Fruit fly (Drosophila melanogaster) whole organism, adult: ENCODE measurements around the gene Sf3a1.
A peak's percentile ranks its signal among the peaks of the same experiment; 100 is the strongest.

Experiments
- CG11617 ChIP-seq: fragments of 200-800 bp; sonication (Bioruptor generic); optimal IDR thresholded peaks from 2 replicates; lab custom pipeline; 2017; ENCODE audit warnings: mild to moderate bottlenecking, missing biosample characterization, missing genetic modification reagents, missing genetic modification characterization
- CG12768 ChIP-seq: fragments of 200-800 bp; sonication (Bioruptor generic); optimal IDR thresholded peaks from 2 replicates; lab custom pipeline; 2017; ENCODE audit warnings: missing biosample characterization, missing genetic modification characterization, mild to moderate bottlenecking, moderate library complexity, missing genetic modification reagents
- CG14711 ChIP-seq: fragments of 200-800 bp; sonication (Bioruptor generic); optimal IDR thresholded peaks from 2 replicates; lab custom pipeline; 2018; ENCODE audit warnings: missing biosample characterization, mild to moderate bottlenecking, missing genetic modification characterization, moderate library complexity
- CG1620 ChIP-seq: fragments of 200-800 bp; sonication (Bioruptor generic); optimal IDR thresholded peaks from 2 replicates; lab custom pipeline; 2016; ENCODE audit warnings: missing biosample characterization, missing genetic modification characterization
- CG33017 ChIP-seq: fragments of 200-800 bp; sonication (Bioruptor generic); optimal IDR thresholded peaks from 2 replicates; lab custom pipeline; 2018; ENCODE audit warnings: missing biosample characterization, mild to moderate bottlenecking, missing genetic modification characterization, moderate library complexity
- CG5204 ChIP-seq: fragments of 200-800 bp; sonication (Bioruptor generic); optimal IDR thresholded peaks from 2 replicates; lab custom pipeline; 2016; ENCODE audit warnings: missing biosample characterization, missing genetic modification characterization
- CG7045 ChIP-seq: fragments of 200-800 bp; sonication (Bioruptor generic); optimal IDR thresholded peaks from 2 replicates; lab custom pipeline; 2017; ENCODE audit warnings: missing biosample characterization, mild to moderate bottlenecking, missing genetic modification characterization
- CG7101 ChIP-seq: fragments of 200-800 bp; sonication (Bioruptor generic); optimal IDR thresholded peaks from 2 replicates; lab custom pipeline; 2018; ENCODE audit warnings: missing biosample characterization, mild to moderate bottlenecking, missing genetic modification characterization, moderate library complexity
- Clk ChIP-seq: fragments of 200-800 bp; sonication (Bioruptor generic); optimal IDR thresholded peaks from 2 replicates; lab custom pipeline; 2017; ENCODE audit warnings: missing biosample characterization, missing genetic modification characterization
- Crg-1 ChIP-seq: fragments of 200-800 bp; sonication (Bioruptor generic); optimal IDR thresholded peaks from 2 replicates; lab custom pipeline; 2016; ENCODE audit warnings: missing biosample characterization, missing genetic modification characterization
- Hr96 ChIP-seq: fragments of 200-800 bp; sonication (Bioruptor generic); optimal IDR thresholded peaks from 2 replicates; lab custom pipeline; 2016; ENCODE audit warnings: missing biosample characterization, missing genetic modification characterization
- Mnt ChIP-seq: fragments of 200-800 bp; sonication (Bioruptor generic); optimal IDR thresholded peaks from 2 replicates; lab custom pipeline; 2016; ENCODE audit warnings: missing biosample characterization, mild to moderate bottlenecking, missing genetic modification characterization
- bab1 ChIP-seq: fragments of 200-800 bp; sonication (Bioruptor generic); optimal IDR thresholded peaks from 3 replicates; lab custom pipeline; 2019; ENCODE audit warnings: missing biosample characterization, mild to moderate bottlenecking, missing genetic modification characterization, moderate library complexity
- cic ChIP-seq: fragments of 200-800 bp; sonication (Bioruptor generic); optimal IDR thresholded peaks from 2 replicates; lab custom pipeline; 2017; ENCODE audit warnings: missing biosample characterization, mild to moderate bottlenecking, missing genetic modification characterization, moderate library complexity
- cnc ChIP-seq, 2 experiments: fragments of >200 bp; optimal IDR thresholded peaks; 2 replicates each; lab custom pipeline; 2017
- kay ChIP-seq: fragments of 200-800 bp; sonication (Bioruptor generic); peaks from one replicate; lab custom pipeline; 2016; ENCODE audit warnings: missing biosample characterization, missing genetic modification characterization, borderline replicate concordance
- ovo ChIP-seq: fragments of 200-800 bp; sonication (Bioruptor generic); optimal IDR thresholded peaks from 2 replicates; lab custom pipeline; 2016; ENCODE audit warnings: missing biosample characterization, missing genetic modification characterization
- pad ChIP-seq: fragments of 200-800 bp; sonication (Bioruptor generic); optimal IDR thresholded peaks from 3 replicates; lab custom pipeline; 2017; ENCODE audit warnings: missing biosample characterization, missing genetic modification characterization, mild to moderate bottlenecking, moderate library complexity, missing genetic modification reagents
- tj ChIP-seq: fragments of 200-800 bp; sonication (Bioruptor generic); optimal IDR thresholded peaks from 3 replicates; lab custom pipeline; 2017; ENCODE audit warnings: missing biosample characterization, mild to moderate bottlenecking, missing genetic modification characterization, moderate library complexity
- toe ChIP-seq: fragments of 200-800 bp; sonication (Bioruptor generic); optimal IDR thresholded peaks from 2 replicates; lab custom pipeline; 2016; ENCODE audit warnings: missing biosample characterization, missing genetic modification characterization

Sf3a1 gene

DNA sequence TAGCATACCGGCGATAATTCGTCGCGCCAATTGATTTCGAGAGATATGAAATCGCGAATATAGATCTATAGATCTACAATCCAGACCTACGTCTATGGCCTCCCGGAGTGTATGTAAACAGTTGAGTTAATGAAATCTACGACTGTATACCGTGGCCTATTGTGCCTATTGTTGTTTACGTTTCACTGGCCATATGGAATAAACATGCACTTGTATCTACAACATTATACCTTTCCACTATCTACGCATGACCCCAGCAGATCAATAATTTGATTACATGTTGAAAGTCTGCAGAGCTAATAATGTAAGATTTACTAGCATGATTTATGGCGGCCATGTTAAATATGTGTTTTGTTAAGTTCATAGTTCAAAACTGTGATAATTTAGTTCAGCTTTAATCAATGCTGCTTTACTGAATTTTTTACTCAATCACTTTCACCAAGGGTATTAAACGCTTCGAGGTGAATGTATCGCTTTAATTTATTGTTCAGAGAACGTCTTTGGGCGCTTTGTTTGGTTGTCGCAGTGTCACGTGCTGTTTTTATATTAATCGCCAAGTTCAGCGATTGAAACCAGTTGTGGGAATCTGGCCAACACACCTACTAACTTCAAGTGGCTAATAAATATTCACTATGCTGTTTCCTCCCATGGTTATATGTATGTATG, 21.1 kb downstream of the Sf3a1 start:
- TF ChIP-seq Hr96 (GFP tag; lab: Kevin White, UChicago): no peak
- peak; percentile 2 for TF ChIP-seq CG7101 (tag; lab: Kevin White, UChicago)
- TF ChIP-seq kay (GFP tag; lab: Kevin White, UChicago): peak; percentile 53
- no peak for TF ChIP-seq cnc (optimal IDR thresholded peaks at IDR 0.05; lab: Kevin White, UChicago)

DNA sequence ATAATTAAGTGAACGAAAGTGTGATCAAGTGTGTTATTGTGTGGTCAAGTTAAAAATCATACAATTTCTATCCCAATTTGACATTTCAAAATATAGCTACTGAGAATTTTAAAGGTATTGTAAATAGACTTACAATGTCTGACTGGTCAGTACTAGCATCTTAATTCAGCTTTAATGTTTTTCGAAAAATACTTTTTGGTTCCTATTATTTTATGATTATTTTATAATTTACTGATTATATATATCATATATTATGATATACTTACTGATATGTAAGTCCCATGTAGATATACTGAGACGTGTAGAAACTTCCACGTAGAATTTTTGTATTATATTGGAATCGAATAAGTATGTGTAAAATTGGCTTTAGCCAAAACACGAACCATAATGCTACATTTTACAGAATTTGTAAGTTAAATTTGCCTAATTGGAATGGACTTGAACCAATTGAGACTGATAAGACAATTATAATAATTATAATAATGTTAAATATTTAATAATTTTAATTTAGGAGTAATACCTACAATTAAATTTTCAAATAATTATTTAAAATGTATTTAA, 24.3 kb downstream of the Sf3a1 start, which contains the start of gene Actn3:
Gene Actn3 (minus strand): TSS at position 51 of the 561 bp plus-strand sequence.
- TF ChIP-seq Crg-1 (GFP tag; lab: Kevin White, UChicago) (no peak), CG11617 (GFP tag; lab: Kevin White, UChicago) (no peak), CG12768 (no peak), CG33017 (tag; lab: Kevin White, UChicago) (no peak), pad (GFP tag; lab: Kevin White, UChicago) (no peak), Hr96 (GFP tag; lab: Kevin White, UChicago) (no peak), kay (GFP tag; lab: Kevin White, UChicago) (no peak), tj (GFP tag; lab: Kevin White, UChicago) (no peak), Mnt (GFP tag; lab: Kevin White, UChicago) (no peak), CG5204 (GFP tag; lab: Kevin White, UChicago) (no peak), CG7045 (no peak)

DNA sequence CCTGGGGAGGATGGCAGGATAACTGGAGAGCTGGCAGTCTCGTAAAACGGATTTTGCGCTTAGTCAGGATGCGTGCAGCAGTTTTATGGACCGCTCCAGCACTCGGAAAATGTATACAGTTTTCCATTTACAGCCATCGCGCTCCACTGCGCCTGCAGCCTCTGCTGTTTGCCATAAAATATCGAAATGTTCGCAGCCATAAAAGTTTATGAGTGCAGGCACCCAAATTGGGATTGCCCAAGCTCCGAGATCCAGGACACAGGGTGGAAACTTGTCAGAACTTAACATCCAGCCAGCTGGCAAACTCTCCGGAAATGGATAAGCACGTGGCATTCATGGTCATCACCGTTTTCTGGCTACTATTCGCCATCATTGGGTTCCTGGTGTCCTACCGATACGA, 27.3 kb downstream of the Sf3a1 start, which contains the start of gene VhaM9.7-d:
Gene VhaM9.7-d (plus strand): TSS at position 301 of the 400 bp plus-strand sequence.
- TF ChIP-seq kay (GFP tag; lab: Kevin White, UChicago) (no peak), tj (GFP tag; lab: Kevin White, UChicago) (no peak), CG33017 (tag; lab: Kevin White, UChicago) (no peak), toe (GFP tag; lab: Kevin White, UChicago) (no peak), CG14711 (tag; lab: Kevin White, UChicago) (no peak), CG12768 (no peak), cic (GFP tag; lab: Kevin White, UChicago) (no peak), Mnt (GFP tag; lab: Kevin White, UChicago) (no peak)

DNA sequence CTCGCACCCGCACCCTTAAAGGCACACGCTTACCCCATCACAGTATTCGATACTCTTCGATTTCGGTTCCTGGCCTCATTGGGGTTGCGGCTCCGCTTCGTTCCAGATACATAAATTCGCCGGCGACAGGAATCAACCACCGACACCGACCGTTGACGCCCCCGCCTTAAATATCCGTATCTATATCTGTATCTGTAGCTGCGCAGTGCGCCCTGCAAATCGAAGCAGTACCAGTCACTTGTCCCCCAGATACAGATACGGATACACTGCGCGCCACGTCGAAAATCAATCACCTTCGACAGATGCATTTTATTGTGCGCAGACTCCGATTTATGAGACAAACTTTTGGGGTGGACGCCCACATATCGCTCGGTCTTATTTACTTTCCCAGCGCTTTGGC, 29.6 kb downstream of the Sf3a1 start:
- TF ChIP-seq cic (GFP tag; lab: Kevin White, UChicago): no peak
- no peak for TF ChIP-seq CG7045
- no peak for TF ChIP-seq CG33017 (tag; lab: Kevin White, UChicago)
- TF ChIP-seq kay (GFP tag; lab: Kevin White, UChicago): no peak
- TF ChIP-seq bab1 (GFP tag; lab: Kevin White, UChicago): no peak
- no peak for TF ChIP-seq CG5204 (GFP tag; lab: Kevin White, UChicago)
- TF ChIP-seq Hr96 (GFP tag; lab: Kevin White, UChicago): no peak
- no peak for TF ChIP-seq CG1620
- TF ChIP-seq CG7101 (tag; lab: Kevin White, UChicago): no peak
- no peak for TF ChIP-seq Clk (GFP tag; lab: Kevin White, UChicago)
- TF ChIP-seq CG12768: no peak
- no peak for TF ChIP-seq cnc (optimal IDR thresholded peaks at IDR 0.05; lab: Kevin White, UChicago)
- TF ChIP-seq CG11617 (GFP tag; lab: Kevin White, UChicago): no peak

DNA sequence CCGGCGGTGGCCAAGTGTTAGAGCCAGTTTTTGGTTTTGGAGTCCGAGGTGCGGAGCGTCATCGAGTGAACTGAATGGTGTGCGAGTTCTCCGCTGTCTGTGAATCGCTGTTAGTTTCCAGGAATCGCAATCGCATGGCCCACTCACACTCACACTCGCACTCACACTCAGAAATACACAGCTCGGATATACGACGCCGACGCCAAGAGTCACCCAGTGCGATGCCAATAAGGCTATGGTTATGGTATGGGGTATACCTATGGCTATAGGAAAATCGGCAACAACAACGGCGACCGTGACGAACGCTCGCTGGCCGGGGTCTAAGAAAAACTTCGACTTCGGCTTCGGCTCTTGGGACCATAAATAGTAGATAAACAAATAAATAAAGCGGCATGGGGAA, 30.0 kb downstream of the Sf3a1 start, which contains the start of gene Abd-B:
Gene Abd-B (minus strand): TSS at position 101 of the 400 bp plus-strand sequence.
- TF ChIP-seq CG11617 (GFP tag; lab: Kevin White, UChicago): no peak
- TF ChIP-seq Clk (GFP tag; lab: Kevin White, UChicago): no peak
- no peak for TF ChIP-seq CG5204 (GFP tag; lab: Kevin White, UChicago)
- no peak for TF ChIP-seq toe (GFP tag; lab: Kevin White, UChicago)
- TF ChIP-seq CG14711 (tag; lab: Kevin White, UChicago): no peak
- no peak for TF ChIP-seq cic (GFP tag; lab: Kevin White, UChicago)
- TF ChIP-seq pad (GFP tag; lab: Kevin White, UChicago): no peak
- TF ChIP-seq CG7101 (tag; lab: Kevin White, UChicago): no peak

DNA sequence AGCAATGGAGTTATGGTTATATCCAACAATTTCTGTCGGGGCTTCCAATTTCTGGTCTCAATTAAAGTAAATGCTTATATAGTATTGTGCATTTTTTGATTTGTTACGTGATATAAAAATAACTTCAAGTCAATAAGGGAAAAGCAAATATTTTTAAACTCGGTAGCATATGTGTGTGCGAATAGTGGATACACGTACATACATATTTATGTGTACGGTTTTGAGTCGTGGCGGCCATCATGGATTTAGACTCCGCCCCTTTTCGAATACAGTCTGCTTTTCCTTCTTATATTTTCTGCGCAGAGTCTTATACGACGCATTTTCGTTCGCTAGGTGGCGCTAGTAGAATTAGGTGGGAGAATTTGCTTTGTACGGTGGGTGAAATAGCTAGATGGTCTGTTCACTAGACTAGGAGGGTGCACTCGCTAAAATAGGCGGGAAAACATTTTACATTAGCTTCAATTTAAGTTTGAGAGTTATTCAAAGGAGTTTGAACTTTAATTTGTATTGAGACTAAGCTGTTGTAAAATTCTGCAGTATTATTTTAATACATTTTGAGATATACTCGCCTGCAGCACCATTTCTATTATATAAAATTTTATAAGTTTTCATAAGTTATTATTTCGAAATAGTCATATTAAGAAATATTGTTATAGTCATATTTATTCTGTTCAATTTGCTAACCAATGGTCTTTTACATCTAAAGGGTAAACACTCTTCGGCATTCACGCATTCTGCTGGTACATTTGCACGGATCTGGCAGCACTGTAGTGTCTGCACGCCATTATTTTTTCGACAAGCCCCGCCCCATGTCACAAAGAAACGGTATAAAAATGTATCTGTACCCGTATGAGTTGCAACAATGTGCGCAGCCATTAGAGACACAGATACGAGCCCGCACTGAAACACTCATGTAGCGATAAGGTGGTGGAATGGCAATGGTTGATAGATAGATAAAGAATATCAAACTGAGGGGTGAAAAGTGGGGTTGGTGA, 32.5 kb downstream of the Sf3a1 start:
- TF ChIP-seq tj (GFP tag; lab: Kevin White, UChicago) (no peak), pad (GFP tag; lab: Kevin White, UChicago) (peak; percentile 62), CG7045 (no peak), toe (GFP tag; lab: Kevin White, UChicago) (peak; percentile 18), CG11617 (GFP tag; lab: Kevin White, UChicago) (no peak), CG33017 (tag; lab: Kevin White, UChicago) (no peak), CG12768 (no peak), Hr96 (GFP tag; lab: Kevin White, UChicago) (no peak), cnc (optimal IDR thresholded peaks at IDR 0.05; lab: Kevin White, UChicago) (no peak), CG7101 (tag; lab: Kevin White, UChicago) (no peak), ovo (GFP tag; lab: Kevin White, UChicago) (peak; percentile 33), bab1 (GFP tag; lab: Kevin White, UChicago) (no peak), CG1620 (no peak)
